Worm (Caenorhabditis elegans) whole organism, L4 larva: ENCODE results near the gene ttn-1.

ENCODE experiments used
- F26F4.8 ChIP-seq: fragments of 200-800 bp; sonication (Bioruptor generic); conservative IDR thresholded peaks from 2 replicates; pipeline ENCODE4 v1.3.6; 2022; ENCODE audit warnings: missing genetic modification characterization, missing compliant biosample characterization
- F49E8.2 ChIP-seq: sonication (generic microtip); optimal IDR thresholded peaks from 2 replicates; lab custom pipeline; 2016; ENCODE audit warnings: missing compliant biosample characterization, mild to moderate bottlenecking, missing genetic modification characterization, borderline replicate concordance
- T20F7.1 ChIP-seq: fragments of 200-800 bp; sonication (Bioruptor generic); optimal IDR thresholded peaks from 2 replicates; lab custom pipeline; 2018; ENCODE audit warnings: mild to moderate bottlenecking, missing genetic modification characterization, missing compliant biosample characterization
- T26A8.4 ChIP-seq: fragments of 200-800 bp; sonication (Bioruptor generic); IDR thresholded peaks from 2 replicates; pipeline ENCODE4 v1.3.6; 2022; ENCODE audit warnings: missing genetic modification characterization, missing compliant biosample characterization
- Y48G9A.11 ChIP-seq: fragments of 200-800 bp; sonication (Bioruptor generic); IDR thresholded peaks from 2 replicates; pipeline ENCODE4 v1.3.6; 2022; ENCODE audit warnings: missing genetic modification reagents, missing genetic modification characterization, missing compliant biosample characterization
- Y5F2A.4 ChIP-seq: fragments of 200-800 bp; sonication (Bioruptor generic); optimal IDR thresholded peaks from 2 replicates; lab custom pipeline; 2018; ENCODE audit warnings: mild to moderate bottlenecking, missing genetic modification characterization, missing compliant biosample characterization
- aly-2 ChIP-seq: sonication (generic microtip); optimal IDR thresholded peaks from 2 replicates; lab custom pipeline; 2018; ENCODE audit warnings: missing biosample characterization, missing genetic modification characterization
- arid-1 ChIP-seq: fragments of 200-800 bp; sonication (Bioruptor generic); conservative IDR thresholded peaks from 2 replicates; pipeline ENCODE4 v1.3.6; 2022; ENCODE audit warnings: missing genetic modification reagents, missing genetic modification characterization, missing compliant biosample characterization
- ceh-20 ChIP-seq: fragments of 200-800 bp; sonication (Bioruptor generic); IDR thresholded peaks from 2 replicates; pipeline ENCODE4 v1.3.6; 2022; ENCODE audit warnings: missing genetic modification reagents, missing genetic modification characterization, missing compliant biosample characterization
- cey-2 ChIP-seq: sonication (generic microtip); optimal IDR thresholded peaks from 3 replicates; lab custom pipeline; 2017; ENCODE audit warnings: missing genetic modification characterization, mild to moderate bottlenecking, missing compliant biosample characterization, antibody characterized with exemption, borderline replicate concordance; ENCODE audit not compliant: insufficient read depth
- daf-16 ChIP-seq, 3 experiments: sonication (generic microtip); optimal IDR thresholded peaks; 2 replicates each; lab custom pipeline; 2016 to 2017; ENCODE audit warnings: missing genetic modification characterization in 3 of 3, missing genetic modification reagents in 3 of 3, mild to moderate bottlenecking in 2 of 3, missing compliant biosample characterization in 2 of 3, missing biosample characterization in 1 of 3, moderate library complexity in 1 of 3
- daf-19 ChIP-seq: fragments of 200-800 bp; sonication (Bioruptor generic); conservative IDR thresholded peaks from 2 replicates; pipeline ENCODE4 v1.3.6; 2022; ENCODE audit warnings: missing genetic modification characterization, missing compliant biosample characterization
- dve-1 ChIP-seq: sonication (generic microtip); optimal IDR thresholded peaks from 2 replicates; lab custom pipeline; 2017; ENCODE audit warnings: antibody characterized with exemption, mild to moderate bottlenecking, missing genetic modification characterization, missing compliant biosample characterization; ENCODE audit not compliant: insufficient read depth
- egl-43 ChIP-seq: fragments of 200-800 bp; sonication (Bioruptor generic); IDR thresholded peaks from 2 replicates; pipeline ENCODE4 v1.3.6; 2022; ENCODE audit warnings: missing genetic modification reagents, missing genetic modification characterization, missing compliant biosample characterization
- fos-1 ChIP-seq: fragments of 150-350 bp; optimal IDR thresholded peaks from 2 replicates; lab custom pipeline; 2014; ENCODE audit warnings: missing biosample characterization, missing genetic modification characterization
- hlh-11 ChIP-seq: fragments of 200-800 bp; sonication (Bioruptor generic); optimal IDR thresholded peaks from 2 replicates; lab custom pipeline; 2018; ENCODE audit warnings: mild to moderate bottlenecking, missing genetic modification characterization, missing compliant biosample characterization
- hmg-1.1 ChIP-seq: fragments of 200-800 bp; sonication (Bioruptor generic); IDR thresholded peaks from 2 replicates; pipeline ENCODE4 v1.3.6; 2022; ENCODE audit warnings: missing genetic modification reagents, missing genetic modification characterization, missing compliant biosample characterization
- jun-1 ChIP-seq: fragments of 150-350 bp; optimal IDR thresholded peaks from 2 replicates; lab custom pipeline; 2014; ENCODE audit warnings: missing biosample characterization, missing genetic modification reagents, missing genetic modification characterization
- lin-13 ChIP-seq: fragments of 150-350 bp; optimal IDR thresholded peaks from 2 replicates; lab custom pipeline; 2014; ENCODE audit warnings: missing biosample characterization, missing genetic modification reagents, missing genetic modification characterization
- lin-15B ChIP-seq: fragments of 150-350 bp; sonication (generic microtip); optimal IDR thresholded peaks from 3 replicates; lab custom pipeline; 2014; ENCODE audit warnings: missing biosample characterization, missing genetic modification characterization
- lin-29 ChIP-seq: fragments of 200-800 bp; sonication (Bioruptor generic); IDR thresholded peaks from 2 replicates; pipeline ENCODE4 v1.3.6; 2022; ENCODE audit warnings: missing genetic modification reagents, missing genetic modification characterization, missing compliant biosample characterization
- lin-39 ChIP-seq: fragments of 150-350 bp; optimal IDR thresholded peaks from 2 replicates; lab custom pipeline; 2014; ENCODE audit warnings: missing biosample characterization, missing genetic modification reagents, missing genetic modification characterization
- lsy-2 ChIP-seq, 2 experiments: fragments of 150-350 bp in 1 of 2; sonication (generic microtip) in 1 of 2; optimal IDR thresholded peaks; 2 replicates each; lab custom pipeline; 2014 to 2017; ENCODE audit warnings: missing biosample characterization in 2 of 2, missing genetic modification characterization in 2 of 2
- madf-5 ChIP-seq, 2 experiments: fragments of 200-800 bp; sonication (Bioruptor generic); IDR thresholded peaks; 2 replicates each; pipeline ENCODE4 v1.3.6; 2022; ENCODE audit warnings: missing compliant biosample characterization in 2 of 2, missing genetic modification characterization in 2 of 2
- madf-9 ChIP-seq: fragments of 200-800 bp; sonication (Bioruptor generic); conservative IDR thresholded peaks from 2 replicates; pipeline ENCODE4 v1.3.6; 2022; ENCODE audit warnings: missing genetic modification reagents, missing genetic modification characterization, missing compliant biosample characterization
- mdl-1 ChIP-seq, 2 experiments: fragments of 150-350 bp in 1 of 2; sonication (generic microtip) in 1 of 2; optimal IDR thresholded peaks; 2 replicates each; lab custom pipeline; 2014 to 2017; ENCODE audit warnings: missing biosample characterization in 2 of 2, missing genetic modification characterization in 2 of 2
- mdt-29 ChIP-seq: fragments of 200-800 bp; sonication (Bioruptor generic); IDR thresholded peaks from 2 replicates; pipeline ENCODE4 v1.3.6; 2022; ENCODE audit warnings: missing genetic modification reagents, missing genetic modification characterization, missing compliant biosample characterization
- mep-1 ChIP-seq: fragments of 150-350 bp; sonication (generic microtip); optimal IDR thresholded peaks from 3 replicates; lab custom pipeline; 2014; ENCODE audit warnings: missing biosample characterization, missing genetic modification characterization
- mxl-2 ChIP-seq: fragments of 200-800 bp; sonication (Bioruptor generic); conservative IDR thresholded peaks from 2 replicates; pipeline ENCODE4 v1.3.6; 2022; ENCODE audit warnings: missing genetic modification reagents, missing genetic modification characterization, missing compliant biosample characterization
- nhr-102 ChIP-seq: sonication (generic microtip); optimal IDR thresholded peaks from 2 replicates; lab custom pipeline; 2016; ENCODE audit warnings: mild to moderate bottlenecking, missing genetic modification characterization, moderate library complexity, missing compliant biosample characterization
- nhr-11 ChIP-seq: fragments of 150-350 bp; optimal IDR thresholded peaks from 2 replicates; lab custom pipeline; 2014; ENCODE audit warnings: missing biosample characterization, missing genetic modification characterization
- nhr-111 ChIP-seq: fragments of 200-800 bp; sonication (Bioruptor generic); optimal IDR thresholded peaks from 2 replicates; lab custom pipeline; 2018; ENCODE audit warnings: mild to moderate bottlenecking, missing genetic modification characterization, missing compliant biosample characterization
- nhr-28 ChIP-seq: fragments of 150-350 bp; optimal IDR thresholded peaks from 2 replicates; lab custom pipeline; 2014; ENCODE audit warnings: missing biosample characterization, missing genetic modification characterization
- nhr-41 ChIP-seq: fragments of 200-800 bp; sonication (Bioruptor generic); IDR thresholded peaks from 2 replicates; pipeline ENCODE4 v1.3.6; 2022; ENCODE audit warnings: missing genetic modification reagents, missing genetic modification characterization, missing compliant biosample characterization
- pha-4 ChIP-seq, 2 experiments: fragments of 150-350 bp in 1 of 2; fragments of 200-800 bp in 1 of 2; sonication (Bioruptor generic) in 1 of 2; IDR thresholded peaks in 1 of 2; optimal IDR thresholded peaks in 1 of 2; 2 replicates each; pipeline versions ENCODE4 v1.3.6 to Lab custom; 2014 to 2022; ENCODE audit warnings: missing genetic modification characterization in 2 of 2, missing genetic modification reagents in 2 of 2, missing biosample characterization in 1 of 2, missing compliant biosample characterization in 1 of 2
- pqm-1 ChIP-seq: sonication (generic microtip); optimal IDR thresholded peaks from 2 replicates; lab custom pipeline; 2017; ENCODE audit warnings: missing biosample characterization, missing genetic modification characterization
- saeg-2 ChIP-seq: fragments of 200-800 bp; sonication (Bioruptor generic); IDR thresholded peaks from 2 replicates; pipeline ENCODE4 v1.3.6; 2022; ENCODE audit warnings: missing genetic modification reagents, missing genetic modification characterization, missing compliant biosample characterization
- sdz-12 ChIP-seq: fragments of 200-800 bp; sonication (Bioruptor generic); optimal IDR thresholded peaks from 2 replicates; lab custom pipeline; 2018; ENCODE audit warnings: mild to moderate bottlenecking, missing genetic modification characterization, missing compliant biosample characterization
- set-16 ChIP-seq: fragments of 200-800 bp; sonication (Bioruptor generic); IDR thresholded peaks from 2 replicates; pipeline ENCODE4 v1.3.6; 2022; ENCODE audit warnings: missing genetic modification reagents, missing genetic modification characterization, missing compliant biosample characterization
- spr-3 ChIP-seq: fragments of 200-800 bp; sonication (Bioruptor generic); optimal IDR thresholded peaks from 2 replicates; lab custom pipeline; 2018; ENCODE audit warnings: mild to moderate bottlenecking, missing genetic modification characterization, missing compliant biosample characterization
- unc-130 ChIP-seq: sonication (generic microtip); optimal IDR thresholded peaks from 2 replicates; lab custom pipeline; 2016; ENCODE audit warnings: missing genetic modification reagents, missing genetic modification characterization, missing compliant biosample characterization
- zip-2 ChIP-seq: fragments of 150-350 bp; optimal IDR thresholded peaks from 2 replicates; lab custom pipeline; 2014; ENCODE audit warnings: missing biosample characterization, missing genetic modification characterization
- ztf-11 ChIP-seq: fragments of 150-350 bp; optimal IDR thresholded peaks from 2 replicates; lab custom pipeline; 2014; ENCODE audit warnings: missing biosample characterization, missing genetic modification characterization

The ttn-1 gene

ce11 chrV:6206498-6206897 is 4.1 kb upstream of the ttn-1 start, which contains the start of gene W06H8.2:
W06H8.2 (plus strand) TSS chrV:6206755.
- TF ChIP-seq jun-1 (no peak), nhr-28 (tag; lab: Kevin White, UChicago) (peak; percentile 25)

ce11 chrV:6204046-6204445 is 1.6 kb upstream of the ttn-1 start:
- TF ChIP-seq madf-9 (GFP tag; lab: Robert Waterston, UW) (no peak), aly-2 (tag; lab: Kevin White, UChicago) (no peak), lin-29 (GFP tag; lab: Robert Waterston, UW) (no peak), daf-16 (GFP tag; optimal IDR thresholded peaks at IDR 0.05; lab: Kevin White, UChicago) (peak in 1 of 2 experiments; percentile 91), daf-16 (tag; optimal IDR thresholded peaks at IDR 0.05; lab: Kevin White, UChicago) (no peak), lsy-2 (tag; optimal IDR thresholded peaks at IDR 0.05; lab: Kevin White, UChicago) (no peak), hlh-11 (tag; lab: Kevin White, UChicago) (peak; percentile 58), nhr-111 (GFP tag; lab: Kevin White, UChicago) (no peak), nhr-102 (no peak), lin-13 (GFP tag; lab: Kevin White, UChicago) (no peak), daf-19 (no peak), T20F7.1 (GFP tag; lab: Kevin White, UChicago) (no peak), Y5F2A.4 (GFP tag; lab: Kevin White, UChicago) (no peak), lin-15B (tag; lab: Kevin White, UChicago) (no peak), mxl-2 (GFP tag; lab: Robert Waterston, UW) (no peak), mdl-1 (tag; optimal IDR thresholded peaks at IDR 0.05; lab: Kevin White, UChicago) (no peak), F49E8.2 (no peak), set-16 (GFP tag; lab: Robert Waterston, UW) (0 out of 2 replicates have a peak, but pooled peaks have one; percentile 19), lin-39 (tag; lab: Kevin White, UChicago) (no peak), cey-2 (tag; lab: Kevin White, UChicago) (no peak), ztf-11 (tag; lab: Kevin White, UChicago) (no peak), egl-43 (GFP tag; lab: Robert Waterston, UW) (no peak), fos-1 (tag; lab: Kevin White, UChicago) (no peak), madf-5 (GFP tag; IDR thresholded peaks at IDR 0.05; lab: Robert Waterston, UW) (no peak), hmg-1.1 (GFP tag; lab: Robert Waterston, UW) (0 out of 2 replicates have a peak, but pooled peaks have one; percentile 17), unc-130 (no peak), F26F4.8 (GFP tag; lab: Robert Waterston, UW) (no peak), arid-1 (GFP tag; lab: Robert Waterston, UW) (no peak), T26A8.4 (GFP tag; lab: Robert Waterston, UW) (0 out of 2 replicates have a peak, but pooled peaks have one; percentile 23), mdt-29 (0 out of 2 replicates have a peak, but pooled peaks have one; percentile 17), ceh-20 (GFP tag; lab: Robert Waterston, UW) (no peak; the same call in 1 of the 2 replicates), saeg-2 (GFP tag; lab: Robert Waterston, UW) (no peak), zip-2 (no peak), pqm-1 (no peak), Y48G9A.11 (GFP tag; lab: Robert Waterston, UW) (no peak), spr-3 (no peak), dve-1 (tag; lab: Kevin White, UChicago) (no peak), nhr-11 (tag; lab: Kevin White, UChicago) (peak; percentile 69), nhr-41 (GFP tag; lab: Robert Waterston, UW) (no peak), pha-4 (GFP tag; IDR thresholded peaks at IDR 0.05; lab: Robert Waterston, UW) (no peak), pha-4 (tag; optimal IDR thresholded peaks at IDR 0.05; lab: Kevin White, UChicago) (no peak), mep-1 (tag; lab: Kevin White, UChicago) (no peak), sdz-12 (no peak)
